Worm (Caenorhabditis elegans): ENCODE measurements around the gene lite-1.

lite-1 gene

DNA sequence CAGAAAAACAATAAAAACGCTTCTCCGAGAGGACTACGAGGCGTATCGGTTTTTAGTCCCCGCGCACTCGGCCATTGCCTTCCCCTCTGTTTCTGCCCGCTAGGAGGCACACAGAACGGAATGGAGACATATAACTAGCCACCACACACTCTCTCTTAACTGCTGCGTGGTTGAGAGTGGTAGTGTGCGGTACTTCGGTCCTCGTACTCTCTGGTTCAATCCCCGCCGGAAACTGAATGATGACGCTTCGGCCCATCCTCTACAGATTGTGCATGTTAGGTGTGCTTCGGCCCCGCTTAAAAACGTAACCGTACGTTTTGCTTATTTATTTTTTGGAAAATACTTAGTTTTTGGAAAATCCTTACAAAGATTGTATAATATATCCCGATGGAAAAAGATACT is 22.9 kb downstream of the lite-1 start, which contains the start of gene T13C5.6 (continued):
- TF ChIP-seq nhr-120 (GFP tag; IDR thresholded peaks at IDR 0.05): peak; percentile 72; the same call in 1 of the 2 replicates

DNA sequence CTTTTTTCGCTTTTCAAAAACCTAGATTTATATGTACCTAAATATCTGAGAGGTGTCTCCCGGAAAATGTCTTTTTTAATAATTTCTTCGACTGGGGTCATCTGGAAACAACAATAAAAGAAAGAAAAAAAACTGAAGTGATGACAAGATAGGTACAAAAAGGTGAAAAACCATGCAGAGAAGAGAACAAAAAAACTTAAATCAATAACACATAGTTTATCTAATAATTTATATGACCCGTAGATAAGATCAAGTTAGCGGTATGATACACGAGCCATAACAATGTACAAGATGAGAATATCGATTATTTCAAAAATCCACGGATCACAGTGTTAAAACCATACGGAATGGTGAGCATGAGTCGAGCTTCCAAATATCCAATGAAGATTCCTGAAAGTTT is 24.3 kb downstream of the lite-1 start, which contains the start of gene mtp-18:
mtp-18 (minus strand) TSS at position 101 of the 400 bp plus-strand sequence.
- TF ChIP-seq ztf-22 (GFP tag; optimal IDR thresholded peaks at IDR 0.05) (no peak), aptf-3 (GFP tag; IDR thresholded peaks at IDR 0.05) (no peak), madf-10 (tag; optimal IDR thresholded peaks at IDR 0.05) (no peak), rpc-1 (optimal IDR thresholded peaks at IDR 0.05) (no peak), rpc-1 (tag; optimal IDR thresholded peaks at IDR 0.05) (no peak), ceh-100 (GFP tag; IDR thresholded peaks at IDR 0.05) (no peak), let-526 (GFP tag; IDR thresholded peaks at IDR 0.05) (no peak), K11D2.4 (GFP tag; IDR thresholded peaks at IDR 0.05) (no peak), akir-1 (GFP tag; optimal IDR thresholded peaks at IDR 0.05) (no peak), ceh-40 (GFP tag; IDR thresholded peaks at IDR 0.05) (no peak), snpc-4 (GFP tag; optimal IDR thresholded peaks at IDR 0.05) (no peak), snpc-4 (tag; optimal IDR thresholded peaks at IDR 0.05) (no peak), T26A5.8 (tag; optimal IDR thresholded peaks at IDR 0.05) (no peak), dox-1 (GFP tag; IDR thresholded peaks at IDR 0.05) (no peak), chd-7 (tag; optimal IDR thresholded peaks at IDR 0.05) (no peak)

DNA sequence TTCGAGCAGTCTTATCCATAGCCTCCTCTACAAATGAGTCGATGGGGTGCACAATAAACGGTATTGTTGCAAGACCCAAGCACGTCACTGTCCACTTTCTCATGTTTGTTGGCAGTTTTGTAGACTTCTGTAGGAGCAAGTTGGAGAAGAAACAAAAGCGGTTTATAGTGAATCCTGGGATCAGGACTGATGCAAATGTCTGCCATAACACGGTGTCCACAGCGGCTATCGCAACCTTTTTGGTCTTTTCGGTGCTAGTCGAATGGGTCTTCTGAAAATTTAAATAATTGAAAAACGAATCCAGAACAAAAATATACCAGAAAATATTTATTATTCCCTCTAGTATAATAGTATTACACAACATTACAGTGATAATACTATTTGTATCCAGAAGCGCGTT is 25.2 kb downstream of the lite-1 start:
- TF ChIP-seq F10E7.11 (tag; optimal IDR thresholded peaks at IDR 0.05): no peak
- TF ChIP-seq attf-5 (GFP tag; optimal IDR thresholded peaks at IDR 0.05): no peak
- no peak for TF ChIP-seq madf-3 (GFP tag; IDR thresholded peaks at IDR 0.05)
- no peak for TF ChIP-seq Y67H2A.10 (GFP tag; conservative IDR thresholded peaks at IDR 0.05)
- TF ChIP-seq C06A6.2 (GFP tag; conservative IDR thresholded peaks at IDR 0.05): no peak
- no peak for TF ChIP-seq nfya-1 (tag; optimal IDR thresholded peaks at IDR 0.05; ENCODE audit: borderline replicate concordance, insufficient read depth)
- TF ChIP-seq him-1 (tag; optimal IDR thresholded peaks at IDR 0.05): no peak
- TF ChIP-seq bed-1 (GFP tag; IDR thresholded peaks at IDR 0.05): no peak
- no peak for TF ChIP-seq F22D6.2 (tag; optimal IDR thresholded peaks at IDR 0.05)
- TF ChIP-seq repo-1 (tag; optimal IDR thresholded peaks at IDR 0.05): no peak
- no peak for TF ChIP-seq K12H6.12 (tag; optimal IDR thresholded peaks at IDR 0.05)
- TF ChIP-seq snpc-4 (GFP tag; optimal IDR thresholded peaks at IDR 0.05): no peak
- TF ChIP-seq snpc-4 (tag; optimal IDR thresholded peaks at IDR 0.05): no peak
- TF ChIP-seq pha-4 (tag; optimal IDR thresholded peaks at IDR 0.05): no peak
- no peak for TF ChIP-seq ekl-4 (GFP tag; IDR thresholded peaks at IDR 0.05)
- TF ChIP-seq tbp1 (GFP tag; optimal IDR thresholded peaks at IDR 0.05): no peak
- no peak for TF ChIP-seq attf-3 (GFP tag; conservative IDR thresholded peaks at IDR 0.05)
- no peak for TF ChIP-seq egl-44 (GFP tag; IDR thresholded peaks at IDR 0.05)
- TF ChIP-seq athp-1 (tag; optimal IDR thresholded peaks at IDR 0.05): no peak

DNA sequence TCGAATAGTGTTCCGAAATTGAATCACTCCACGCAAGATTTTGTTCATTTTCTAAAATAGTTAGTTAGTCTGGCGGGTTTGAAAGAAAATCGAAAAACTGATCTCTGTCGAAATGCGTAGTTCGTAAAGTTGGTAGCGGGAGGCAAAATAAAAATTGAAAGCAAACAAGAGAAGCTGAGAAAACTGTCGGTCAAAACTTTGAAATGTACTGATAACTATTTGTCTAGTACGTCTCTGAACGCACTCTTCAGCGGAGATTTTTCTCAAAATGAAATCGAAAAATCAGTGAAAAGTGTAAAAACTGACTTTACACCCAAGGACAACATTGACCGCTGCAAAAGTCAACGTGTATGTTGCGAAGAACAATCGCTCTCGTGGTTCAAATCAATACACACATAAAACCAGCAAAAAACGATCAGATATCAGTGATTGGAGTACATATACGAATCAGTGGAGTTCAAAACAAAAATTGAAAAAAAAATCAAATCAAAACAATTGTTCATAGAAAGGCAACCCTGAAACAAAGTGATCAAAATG is 25.8 kb downstream of the lite-1 start, which contains the start of gene bca-1:
bca-1 (minus strand) TSS at position 51 of the 537 bp plus-strand sequence.
- TF ChIP-seq ztf-26 (tag; optimal IDR thresholded peaks at IDR 0.05) (peak; percentile 55), mcd-1 (GFP tag; IDR thresholded peaks at IDR 0.05) (no peak), lin-54 (GFP tag; optimal IDR thresholded peaks at IDR 0.05) (no peak), lin-40 (tag; optimal IDR thresholded peaks at IDR 0.05) (peak; percentile 56), nhr-80 (tag; optimal IDR thresholded peaks at IDR 0.05) (peak; percentile 52), egrh-3 (GFP tag; IDR thresholded peaks at IDR 0.05) (no peak), cebp-1 (GFP tag; IDR thresholded peaks at IDR 0.05) (no peak), cebp-1 (tag; optimal IDR thresholded peaks at IDR 0.05) (peak; percentile 11)

Data from whole organism, young adult.